Fruit fly (Drosophila melanogaster): ENCODE results near the gene CG43390.

dm6 chr3L:11543681-11544299, 36.0 kb downstream of the CG43390 start:
- TF ChIP-seq zfh2 (GFP tag; optimal IDR thresholded peaks at IDR 0.05): no peak
- TF ChIP-seq Lpt (GFP tag; optimal IDR thresholded peaks at IDR 0.05): no peak
- no peak for TF ChIP-seq CG6254 (GFP tag; optimal IDR thresholded peaks at IDR 0.05)
- no peak for TF ChIP-seq sd (tag; optimal IDR thresholded peaks at IDR 0.05)
- TF ChIP-seq CG2875 (GFP tag; optimal IDR thresholded peaks at IDR 0.05): no peak
- TF ChIP-seq chn (GFP tag; optimal IDR thresholded peaks at IDR 0.05): no peak
- no peak for TF ChIP-seq CG15479 (GFP tag; optimal IDR thresholded peaks at IDR 0.05)
- no peak for TF ChIP-seq Oli (tag; optimal IDR thresholded peaks at IDR 0.05)
- no peak for TF ChIP-seq Hr39 (optimal IDR thresholded peaks at IDR 0.05)
- TF ChIP-seq NC2β (GFP tag; optimal IDR thresholded peaks at IDR 0.05): no peak
- no peak for TF ChIP-seq CG4282 (GFP tag; optimal IDR thresholded peaks at IDR 0.05)
